Worm (Caenorhabditis elegans) whole organism, midembryonic: ENCODE results near the gene tag-297.

Experiments used
- T22C8.4 ChIP-seq: fragments of 200-800 bp; sonication (Bioruptor generic); IDR thresholded peaks from 2 replicates; pipeline ENCODE4 v1.3.6; 2022; ENCODE audit warnings: missing genetic modification characterization, missing compliant biosample characterization
- cog-1 ChIP-seq: sonication (generic microtip); optimal IDR thresholded peaks from 2 replicates; lab custom pipeline; 2016; ENCODE audit warnings: missing genetic modification characterization, missing compliant biosample characterization
- flt-1 ChIP-seq: fragments of 200-800 bp; sonication (Bioruptor generic); IDR thresholded peaks from 2 replicates; pipeline ENCODE4 v1.3.6; 2022; ENCODE audit warnings: missing genetic modification characterization, missing compliant biosample characterization
- ref-1 ChIP-seq: fragments of 200-800 bp; sonication (Bioruptor generic); conservative IDR thresholded peaks from 2 replicates; pipeline ENCODE4 v1.3.6; 2022; ENCODE audit warnings: missing genetic modification reagents, missing genetic modification characterization, missing compliant biosample characterization
- tab-1 ChIP-seq: fragments of 200-800 bp; sonication (Bioruptor generic); IDR thresholded peaks from 2 replicates; pipeline ENCODE4 v1.3.6; 2022; ENCODE audit warnings: missing genetic modification characterization, missing compliant biosample characterization
- ztf-23 ChIP-seq: fragments of 200-800 bp; sonication (Bioruptor generic); IDR thresholded peaks from 2 replicates; pipeline ENCODE4 v1.3.6; 2022; ENCODE audit warnings: missing genetic modification reagents, missing genetic modification characterization, missing compliant biosample characterization
- ztf-29 ChIP-seq: fragments of 200-800 bp; sonication (Bioruptor generic); IDR thresholded peaks from 2 replicates; pipeline ENCODE4 v1.3.6; 2022; ENCODE audit warnings: missing genetic modification reagents, missing genetic modification characterization, missing compliant biosample characterization

ce11 chrII:14647550-14647949, 20.1 kb downstream of the tag-297 start:
- TF ChIP-seq flt-1 = no peak
- TF ChIP-seq ztf-23 (GFP tag; lab: Robert Waterston, UW) = no peak
- TF ChIP-seq tab-1 (GFP tag; lab: Robert Waterston, UW) = no peak
- TF ChIP-seq ref-1 = no peak
- TF ChIP-seq T22C8.4 (GFP tag; lab: Robert Waterston, UW) = no peak
- TF ChIP-seq ztf-29 (GFP tag; lab: Robert Waterston, UW) = no peak
- no peak for TF ChIP-seq cog-1 (tag; lab: Kevin White, UChicago)
